2 fruit fly cellular contexts compared by ENCODE assay signal in genomic region chr2L:4110132-4110531, dm6.
TF ChIP-seq lines count a peak whose summit lies in the region.

No protein-coding gene starts in this region.

TF ChIP-seq in whole organism, embryonic, 481 proteins besides CTCF, POLR2A, EP300 and RAD21 (continued from another document):
- TF ChIP-seq prd (optimal IDR thresholded peaks at IDR 0.05; lab: Kevin White, UChicago) (no peak), prd (GFP tag; IDR thresholded peaks at IDR 0.05; lab: Robert Waterston, UW) (no peak; the same call in 2 of the 3 replicates), CG10267 (tag; optimal IDR thresholded peaks at IDR 0.05; lab: Kevin White, UChicago) (no peak), sima (GFP tag; optimal IDR thresholded peaks at IDR 0.05; lab: Kevin White, UChicago) (no peak), zf30C (GFP tag; optimal IDR thresholded peaks at IDR 0.05; lab: Kevin White, UChicago) (peak; percentile 64), bigmax (GFP tag; optimal IDR thresholded peaks at IDR 0.05; lab: Kevin White, UChicago) (no peak), NC2α (GFP tag; optimal IDR thresholded peaks at IDR 0.05; lab: Kevin White, UChicago) (no peak), Mrtf (GFP tag; IDR thresholded peaks at IDR 0.05; lab: Robert Waterston, UW) (no peak), CG9437 (GFP tag; optimal IDR thresholded peaks at IDR 0.05; lab: Kevin White, UChicago) (no peak)

TF ChIP-seq in whole organism, prepupa, 60 proteins besides CTCF, POLR2A, EP300 and RAD21 (continued from another document):
- TF ChIP-seq lz (GFP tag; optimal IDR thresholded peaks at IDR 0.05; lab: Kevin White, UChicago) (peak; percentile 58), Eip75B (GFP tag; optimal IDR thresholded peaks at IDR 0.05; lab: Kevin White, UChicago) (peak; percentile 49), fkh (GFP tag; optimal IDR thresholded peaks at IDR 0.05; lab: Kevin White, UChicago) (no peak), CG6808 (GFP tag; optimal IDR thresholded peaks at IDR 0.05; lab: Kevin White, UChicago) (peak; percentile 27), dac (GFP tag; optimal IDR thresholded peaks at IDR 0.05; lab: Kevin White, UChicago) (no peak), salr (GFP tag; optimal IDR thresholded peaks at IDR 0.05; lab: Kevin White, UChicago) (no peak), Hr39 (GFP tag; optimal IDR thresholded peaks at IDR 0.05; lab: Kevin White, UChicago) (peak; percentile 49), CG8319 (GFP tag; optimal IDR thresholded peaks at IDR 0.05; lab: Kevin White, UChicago) (no peak), CG31627 (GFP tag; optimal IDR thresholded peaks at IDR 0.05; lab: Kevin White, UChicago) (peak; percentile 39), topi (GFP tag; optimal IDR thresholded peaks at IDR 0.05; lab: Kevin White, UChicago) (peak; percentile 44), Met (GFP tag; optimal IDR thresholded peaks at IDR 0.05; lab: Kevin White, UChicago) (peak; percentile 58), dsx (GFP tag; optimal IDR thresholded peaks at IDR 0.05; lab: Kevin White, UChicago; ENCODE audit: poor library complexity, severe bottlenecking) (peak; percentile 0), CG4318 (GFP tag; optimal IDR thresholded peaks at IDR 0.05; lab: Kevin White, UChicago) (no peak), CG3032 (tag; optimal IDR thresholded peaks at IDR 0.05; lab: Kevin White, UChicago) (peak; percentile 24), CG11294 (GFP tag; IDR thresholded peaks at IDR 0.05; lab: Robert Waterston, UW) (no peak), Ets96B (tag; optimal IDR thresholded peaks at IDR 0.05; lab: Kevin White, UChicago) (peak; percentile 43), CG11902 (GFP tag; optimal IDR thresholded peaks at IDR 0.05; lab: Kevin White, UChicago) (peak; percentile 1), fd85E (GFP tag; optimal IDR thresholded peaks at IDR 0.05; lab: Kevin White, UChicago) (no peak), OdsH (GFP tag; optimal IDR thresholded peaks at IDR 0.05; lab: Kevin White, UChicago) (peak; percentile 12), Hr38 (GFP tag; optimal IDR thresholded peaks at IDR 0.05; lab: Kevin White, UChicago) (no peak), eg (GFP tag; IDR thresholded peaks at IDR 0.05; lab: Robert Waterston, UW) (0 out of 3 replicates have a peak, but pooled peaks have one; percentile 35), CG7368 (GFP tag; optimal IDR thresholded peaks at IDR 0.05; lab: Kevin White, UChicago) (no peak), Hr4 (GFP tag; optimal IDR thresholded peaks at IDR 0.05; lab: Kevin White, UChicago) (no peak), Lpt (GFP tag; optimal IDR thresholded peaks at IDR 0.05; lab: Kevin White, UChicago) (no peak), Eip78C (GFP tag; lab: Kevin White, UChicago) (peak; percentile 67), fd59A (GFP tag; optimal IDR thresholded peaks at IDR 0.05; lab: Kevin White, UChicago) (peak; percentile 7), svp (GFP tag; lab: Kevin White, UChicago) (peak; percentile 74), Sox102F (GFP tag; optimal IDR thresholded peaks at IDR 0.05; lab: Kevin White, UChicago) (peak; percentile 54), net (GFP tag; optimal IDR thresholded peaks at IDR 0.05; lab: Kevin White, UChicago) (no peak), CG6792 (GFP tag; optimal IDR thresholded peaks at IDR 0.05; lab: Kevin White, UChicago) (peak; percentile 23), CG8119 (GFP tag; IDR thresholded peaks at IDR 0.05; lab: Robert Waterston, UW) (no peak), esn (GFP tag; optimal IDR thresholded peaks at IDR 0.05; lab: Kevin White, UChicago) (peak; percentile 56), vri (GFP tag; optimal IDR thresholded peaks at IDR 0.05; lab: Kevin White, UChicago) (no peak), CG10631 (GFP tag; optimal IDR thresholded peaks at IDR 0.05; lab: Kevin White, UChicago) (peak; percentile 51), Gug (GFP tag; IDR thresholded peaks at IDR 0.05; lab: Robert Waterston, UW) (no peak), CG3919 (GFP tag; optimal IDR thresholded peaks at IDR 0.05; lab: Kevin White, UChicago) (peak; percentile 14), CG15336 (GFP tag; IDR thresholded peaks at IDR 0.05; lab: Robert Waterston, UW) (no peak)
